Worm (Caenorhabditis elegans) whole organism, late embryonic: ENCODE data around the gene erd-2.2.

Experiments used
- F13H6.1 ChIP-seq: sonication (generic microtip); optimal IDR thresholded peaks from 2 replicates; lab custom pipeline; 2016; ENCODE audit warnings: missing genetic modification characterization, missing compliant biosample characterization
- ama-1 ChIP-seq: fragments of 150-350 bp; optimal IDR thresholded peaks from 2 replicates; lab custom pipeline; 2014
- dmd-4 ChIP-seq: sonication (generic microtip); optimal IDR thresholded peaks from 2 replicates; lab custom pipeline; 2016; ENCODE audit warnings: borderline replicate concordance, missing genetic modification characterization, missing compliant biosample characterization
- nhr-11 ChIP-seq: fragments of 150-350 bp; optimal IDR thresholded peaks from 2 replicates; lab custom pipeline; 2014; ENCODE audit warnings: missing biosample characterization, missing genetic modification characterization
- nhr-232 ChIP-seq: sonication (generic microtip); optimal IDR thresholded peaks from 2 replicates; lab custom pipeline; 2016; ENCODE audit warnings: missing genetic modification characterization, missing compliant biosample characterization
- pha-4 ChIP-seq: fragments of 150-350 bp; optimal IDR thresholded peaks from 2 replicates; lab custom pipeline; 2018; ENCODE audit warnings: missing biosample characterization, missing genetic modification reagents, missing genetic modification characterization
- pqm-1 ChIP-seq: sonication (generic microtip); optimal IDR thresholded peaks from 2 replicates; lab custom pipeline; 2016; ENCODE audit warnings: missing genetic modification characterization, missing compliant biosample characterization
- rnt-1 ChIP-seq: sonication (generic microtip); optimal IDR thresholded peaks from 2 replicates; lab custom pipeline; 2016; ENCODE audit warnings: missing genetic modification characterization, missing compliant biosample characterization
- tbx-7 ChIP-seq: sonication (generic microtip); optimal IDR thresholded peaks from 2 replicates; lab custom pipeline; 2016; ENCODE audit warnings: missing genotype, missing genetic modification characterization, missing compliant biosample characterization

ce11 chrIII:5948986-5949385, 42.1 kb downstream of the erd-2.2 start:
- TF ChIP-seq tbx-7 (tag; lab: Kevin White, UChicago) (no peak), pqm-1 (tag; lab: Kevin White, UChicago) (no peak), nhr-232 (tag; lab: Kevin White, UChicago) (no peak), nhr-11 (no peak), rnt-1 (no peak), F13H6.1 (no peak), dmd-4 (no peak), ama-1 (no peak), pha-4 (tag; lab: Kevin White, UChicago) (no peak)
